Worm (Caenorhabditis elegans): ENCODE measurements around the gene pdhk-2.

pdhk-2 gene

DNA sequence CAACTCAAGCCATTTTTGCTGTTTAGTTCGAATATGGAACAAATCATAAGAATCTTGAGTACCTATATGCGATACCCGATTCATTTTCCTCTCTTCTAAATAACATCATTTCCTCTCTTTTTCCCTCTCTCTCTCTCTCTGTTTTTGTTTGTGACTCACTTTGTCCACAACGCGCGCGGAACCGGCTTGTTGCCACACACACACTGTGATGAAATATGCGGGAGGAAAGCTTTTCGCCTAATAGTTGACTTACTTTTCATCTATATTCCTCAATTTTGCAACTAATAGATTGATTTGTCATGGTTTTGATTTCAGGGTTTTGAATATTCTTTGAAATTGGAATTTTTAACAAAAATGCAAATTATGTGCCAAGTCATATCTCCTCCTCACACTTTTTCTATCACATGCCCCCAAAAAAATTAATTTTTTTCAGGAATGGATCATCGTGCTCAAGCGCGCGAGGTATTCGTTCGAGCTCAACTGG is 21.4 kb downstream of the pdhk-2 start, which contains the start of gene hipr-1:
hipr-1 (plus strand) TSS at position 434 of the 484 bp plus-strand sequence.
- no peak for TF ChIP-seq dao-5 (tag; optimal IDR thresholded peaks at IDR 0.05)

DNA sequence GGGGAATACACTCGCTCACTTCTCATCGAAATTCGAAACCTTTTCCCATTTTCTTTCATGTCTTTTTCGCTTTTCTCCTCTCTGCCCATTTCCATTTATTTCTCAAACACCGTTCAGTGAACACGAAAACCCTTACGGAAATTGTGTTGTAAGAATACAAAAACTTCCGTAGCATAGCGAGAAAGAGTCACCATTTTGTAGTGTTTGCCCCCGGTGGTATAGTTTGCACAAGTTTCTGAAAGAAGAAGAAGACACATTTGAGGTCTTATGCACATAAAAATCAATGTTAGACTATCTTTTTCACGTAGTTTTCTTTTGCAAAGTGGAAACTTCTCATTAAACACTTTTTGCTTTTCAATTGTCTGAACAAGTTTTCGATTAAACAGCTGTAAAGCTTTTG is 22.1 kb downstream of the pdhk-2 start:
- TF ChIP-seq W03F9.2 (tag; optimal IDR thresholded peaks at IDR 0.05) (no peak), dao-5 (tag; optimal IDR thresholded peaks at IDR 0.05) (no peak), him-1 (tag; optimal IDR thresholded peaks at IDR 0.05) (no peak)

DNA sequence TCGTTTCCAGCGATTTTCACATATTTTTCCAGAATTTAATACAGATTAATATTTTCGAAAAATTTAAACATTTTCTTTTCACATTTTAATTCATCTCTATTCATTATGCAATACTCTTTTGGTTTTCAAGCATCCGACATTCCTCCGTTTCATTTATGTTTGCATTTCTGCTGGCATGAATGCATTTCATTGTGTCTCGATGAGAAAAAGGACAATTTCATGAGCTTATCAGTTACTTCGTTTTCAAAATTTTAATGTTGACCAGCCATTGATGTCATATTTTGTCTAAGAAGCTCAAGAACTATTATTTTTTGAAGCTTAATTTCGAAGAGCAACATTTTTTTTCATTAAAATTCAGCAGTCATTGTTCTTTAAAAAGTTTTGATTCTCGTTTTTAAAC is 22.6 kb downstream of the pdhk-2 start:
- TF ChIP-seq him-1 (tag; optimal IDR thresholded peaks at IDR 0.05): no peak
- TF ChIP-seq W03F9.2 (tag; optimal IDR thresholded peaks at IDR 0.05): no peak
- no peak for TF ChIP-seq dao-5 (tag; optimal IDR thresholded peaks at IDR 0.05)

DNA sequence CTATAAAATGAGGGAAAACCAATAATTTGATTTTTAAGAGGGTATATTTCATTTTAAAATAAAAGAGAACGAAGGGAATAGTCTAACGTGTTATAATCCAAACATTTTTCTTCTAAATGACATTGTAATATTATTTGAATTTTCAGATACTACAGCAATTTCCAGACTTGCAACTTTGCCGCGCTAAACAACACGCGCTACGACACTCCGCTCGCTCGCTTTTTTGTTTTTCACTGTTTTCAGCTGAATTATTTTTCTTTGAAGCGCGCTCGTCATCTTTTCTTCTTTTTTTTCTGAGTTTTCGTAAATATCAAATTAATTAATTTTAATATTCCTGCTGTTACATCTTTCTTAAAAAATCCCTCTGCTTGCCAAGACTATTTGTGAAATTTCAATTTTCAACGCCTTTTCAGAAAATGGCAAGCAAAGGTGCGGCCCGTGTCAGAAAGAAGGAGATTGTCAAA is 23.9 kb downstream of the pdhk-2 start, which contains the start of gene mrpl-11:
mrpl-11 (plus strand) TSS at position 414 of the 464 bp plus-strand sequence.
- no peak for TF ChIP-seq dao-5 (tag; optimal IDR thresholded peaks at IDR 0.05)
- no peak for TF ChIP-seq W03F9.2 (tag; optimal IDR thresholded peaks at IDR 0.05)
- no peak for TF ChIP-seq him-1 (tag; optimal IDR thresholded peaks at IDR 0.05)

DNA sequence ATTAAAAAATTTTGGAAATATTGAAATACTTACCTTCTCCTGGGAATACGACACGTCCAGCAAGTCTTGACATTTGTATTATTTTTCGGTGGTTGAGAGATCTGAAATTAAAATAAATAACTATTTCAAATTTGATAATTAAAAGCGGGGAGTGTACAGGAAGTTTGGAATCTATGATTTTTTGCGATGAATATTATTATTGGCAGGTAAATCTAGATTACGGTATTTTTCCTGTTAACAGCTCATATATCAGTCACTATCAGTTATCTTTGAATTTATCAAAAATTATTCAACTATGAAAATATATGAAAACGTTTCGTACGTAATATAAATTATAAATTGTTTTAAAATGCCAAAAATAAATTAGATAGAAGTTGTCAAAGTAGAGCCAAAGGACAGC is 25.1 kb downstream of the pdhk-2 start, which contains the start of gene B0303.14:
B0303.14 (minus strand) TSS at position 101 of the 400 bp plus-strand sequence.
- TF ChIP-seq him-1 (tag; optimal IDR thresholded peaks at IDR 0.05) (no peak), W03F9.2 (tag; optimal IDR thresholded peaks at IDR 0.05) (no peak), dao-5 (tag; optimal IDR thresholded peaks at IDR 0.05) (no peak)

DNA sequence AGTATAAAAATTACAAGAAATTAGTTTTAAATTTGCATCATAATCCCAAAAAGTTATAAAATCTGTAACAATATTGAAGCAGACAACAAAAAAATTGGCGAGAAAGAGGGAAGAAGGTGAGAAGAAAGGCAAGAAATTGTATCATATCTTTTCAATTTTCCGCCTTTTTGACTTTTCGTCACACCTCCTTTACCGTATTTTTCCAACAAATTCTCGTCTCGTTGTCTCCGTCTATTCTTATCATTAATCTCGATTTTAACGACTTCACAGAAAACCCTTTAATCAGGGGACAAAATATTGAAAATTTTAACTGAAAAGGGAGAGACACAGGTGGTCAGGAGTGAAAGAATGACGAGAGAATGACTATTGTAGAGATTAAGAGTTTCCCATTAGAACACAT is 28.2 kb downstream of the pdhk-2 start:
- TF ChIP-seq him-1 (tag; optimal IDR thresholded peaks at IDR 0.05) (no peak), W03F9.2 (tag; optimal IDR thresholded peaks at IDR 0.05) (no peak), dao-5 (tag; optimal IDR thresholded peaks at IDR 0.05) (no peak)

DNA sequence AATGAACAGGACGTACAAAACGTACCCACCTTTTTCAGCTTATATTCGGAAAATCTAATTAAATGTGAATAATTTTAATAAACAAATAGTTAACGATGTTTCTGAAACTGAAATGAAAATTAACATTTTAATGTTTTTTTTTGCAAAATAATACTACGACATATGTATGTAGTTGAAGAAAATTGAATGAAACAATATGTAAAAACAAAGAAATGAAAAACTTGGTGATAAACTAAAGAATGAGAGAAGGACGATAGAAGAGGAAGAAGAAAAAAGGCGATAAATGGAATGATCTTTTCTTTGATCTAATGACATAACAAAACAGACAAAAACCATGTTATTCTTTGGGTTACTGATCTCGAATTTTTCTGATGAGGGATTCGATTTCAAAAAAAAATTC is 30.9 kb downstream of the pdhk-2 start, which contains the start of gene B0303.11:
B0303.11 (minus strand) TSS at position 101 of the 400 bp plus-strand sequence.
- TF ChIP-seq him-1 (tag; optimal IDR thresholded peaks at IDR 0.05): no peak
- no peak for TF ChIP-seq W03F9.2 (tag; optimal IDR thresholded peaks at IDR 0.05)
- TF ChIP-seq dao-5 (tag; optimal IDR thresholded peaks at IDR 0.05): no peak

DNA sequence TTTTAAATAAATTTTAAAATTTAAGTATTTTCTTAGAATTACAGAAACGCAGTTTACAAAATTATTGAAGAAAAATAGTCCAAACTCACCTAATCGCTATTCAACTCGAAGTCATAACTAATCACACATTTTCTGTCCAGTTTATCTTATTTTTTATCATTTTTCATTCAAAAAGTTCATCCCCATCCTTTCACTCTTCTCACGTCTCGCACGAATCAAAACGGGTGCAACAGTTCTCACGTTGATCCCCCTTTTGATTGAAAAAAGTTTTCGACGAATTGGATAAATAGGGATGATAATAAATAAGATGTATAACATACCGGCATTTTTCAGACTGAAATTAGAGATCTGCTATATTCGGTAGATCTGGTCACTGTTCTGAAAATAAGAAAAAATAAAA is 31.5 kb downstream of the pdhk-2 start:
- no peak for TF ChIP-seq dao-5 (tag; optimal IDR thresholded peaks at IDR 0.05)
- no peak for TF ChIP-seq him-1 (tag; optimal IDR thresholded peaks at IDR 0.05)
- TF ChIP-seq W03F9.2 (tag; optimal IDR thresholded peaks at IDR 0.05): no peak

DNA sequence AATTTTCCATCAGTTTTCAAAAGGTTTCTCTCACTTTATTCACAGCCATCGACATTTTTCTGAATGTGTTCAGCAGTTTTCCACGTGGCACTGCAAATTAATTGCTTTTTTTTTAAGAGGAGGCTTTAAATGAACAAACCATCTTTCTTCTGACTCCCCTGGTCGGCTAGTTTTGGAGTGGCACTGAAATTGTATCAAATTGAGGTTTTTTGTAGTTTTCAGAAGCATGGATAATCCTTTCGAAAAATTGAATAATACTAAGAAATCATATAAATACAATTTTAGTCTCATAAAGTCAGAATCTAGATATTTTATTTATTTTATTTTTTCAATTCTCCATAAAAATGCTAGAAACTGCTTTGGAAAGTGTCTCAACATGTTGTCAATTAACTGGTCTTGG is 36.4 kb downstream of the pdhk-2 start, which contains the start of gene B0303.16:
B0303.16 (plus strand) TSS at position 301 of the 400 bp plus-strand sequence.
- TF ChIP-seq W03F9.2 (tag; optimal IDR thresholded peaks at IDR 0.05): no peak

DNA sequence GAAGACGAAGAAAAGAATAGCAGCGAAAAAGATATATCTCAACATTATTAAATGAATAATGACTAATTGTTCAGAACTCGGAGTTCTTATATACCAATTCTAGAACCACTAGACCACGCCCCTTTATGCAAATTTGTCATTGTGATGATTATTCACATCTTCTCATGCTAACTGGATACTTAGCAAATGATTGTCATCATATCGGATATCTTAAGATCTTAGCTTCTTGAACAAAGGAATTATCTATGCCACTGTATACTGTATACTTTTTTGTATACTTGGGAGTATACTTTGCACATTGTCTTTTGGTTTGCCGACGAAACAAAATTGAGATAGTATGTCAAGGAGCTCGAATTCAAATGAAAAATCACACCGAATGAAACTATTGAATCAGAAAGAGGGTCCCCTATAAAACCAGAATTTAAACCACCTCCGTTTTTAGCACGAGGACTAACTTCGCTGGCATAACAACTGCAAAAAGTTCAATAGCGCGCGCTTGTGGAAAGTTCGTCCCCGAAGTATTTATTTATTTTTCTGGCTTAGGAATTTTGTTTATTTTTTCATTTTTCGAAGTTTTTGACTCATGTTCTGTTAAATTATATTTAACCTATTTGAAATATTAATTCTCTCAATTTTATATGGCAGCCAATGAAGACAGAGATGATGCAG is 40.8 kb downstream of the pdhk-2 start, which contains the start of the genes sdz-1 and vps-33.1:
sdz-1 (minus strand) TSS at position 51 of the 669 bp plus-strand sequence.
vps-33.1 (plus strand) TSS at position 639 of the 669 bp plus-strand sequence.
- no peak for TF ChIP-seq him-1 (tag; optimal IDR thresholded peaks at IDR 0.05)
- TF ChIP-seq W03F9.2 (tag; optimal IDR thresholded peaks at IDR 0.05): no peak
- TF ChIP-seq dao-5 (tag; optimal IDR thresholded peaks at IDR 0.05): no peak

DNA sequence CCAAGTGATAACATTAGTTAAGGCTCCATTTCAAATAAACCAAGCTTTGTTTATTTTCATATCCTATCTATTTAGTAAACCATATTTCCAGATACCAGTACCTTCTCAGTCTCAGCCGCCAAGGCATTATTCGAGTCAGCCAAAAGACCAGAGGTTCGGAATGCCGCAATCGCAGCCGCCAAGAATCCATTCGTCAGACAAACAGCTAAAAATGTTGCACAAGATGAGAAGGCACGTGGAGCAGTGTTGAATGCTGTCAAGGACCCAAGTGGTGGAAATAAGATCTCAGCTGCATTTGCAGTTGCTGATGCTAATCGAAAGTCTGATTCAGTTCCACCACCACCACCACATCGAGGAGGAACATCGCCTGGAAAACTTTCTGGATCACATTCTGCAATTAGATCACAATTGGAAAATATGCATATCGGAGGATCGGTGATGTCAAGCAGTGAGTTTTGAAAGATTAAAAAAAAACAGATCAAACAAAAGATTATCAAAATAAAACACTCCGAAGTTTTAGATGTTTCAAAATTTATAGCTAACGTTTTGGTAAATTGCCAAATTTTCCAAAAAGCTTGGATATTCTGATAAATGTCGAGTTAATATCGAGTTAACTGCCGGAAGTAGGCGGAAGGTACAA is 43.8 kb downstream of the pdhk-2 start:
- TF ChIP-seq him-1 (tag; optimal IDR thresholded peaks at IDR 0.05) (no peak), W03F9.2 (tag; optimal IDR thresholded peaks at IDR 0.05) (no peak), dao-5 (tag; optimal IDR thresholded peaks at IDR 0.05) (no peak)

DNA sequence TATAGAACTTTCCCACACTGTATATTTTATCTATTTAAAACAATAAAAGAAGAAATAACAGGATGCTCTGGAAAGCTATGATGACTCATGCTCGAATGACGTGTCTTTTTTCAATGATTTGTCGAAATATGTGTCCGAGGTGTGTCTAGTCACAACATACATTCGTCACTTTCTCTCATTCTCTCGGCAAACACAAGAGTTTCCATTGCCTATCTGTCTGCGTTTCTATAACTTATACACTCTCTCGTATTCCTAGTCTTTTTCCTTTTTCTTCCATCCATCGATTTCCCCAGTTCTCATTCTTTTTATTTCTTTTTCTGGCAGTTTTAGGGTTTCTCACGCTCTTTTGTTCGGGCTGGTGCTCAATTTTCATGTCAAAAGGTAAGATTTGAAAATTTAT is 44.5 kb downstream of the pdhk-2 start:
- TF ChIP-seq dao-5 (tag; optimal IDR thresholded peaks at IDR 0.05) (no peak), W03F9.2 (tag; optimal IDR thresholded peaks at IDR 0.05) (no peak), him-1 (tag; optimal IDR thresholded peaks at IDR 0.05) (no peak)

DNA sequence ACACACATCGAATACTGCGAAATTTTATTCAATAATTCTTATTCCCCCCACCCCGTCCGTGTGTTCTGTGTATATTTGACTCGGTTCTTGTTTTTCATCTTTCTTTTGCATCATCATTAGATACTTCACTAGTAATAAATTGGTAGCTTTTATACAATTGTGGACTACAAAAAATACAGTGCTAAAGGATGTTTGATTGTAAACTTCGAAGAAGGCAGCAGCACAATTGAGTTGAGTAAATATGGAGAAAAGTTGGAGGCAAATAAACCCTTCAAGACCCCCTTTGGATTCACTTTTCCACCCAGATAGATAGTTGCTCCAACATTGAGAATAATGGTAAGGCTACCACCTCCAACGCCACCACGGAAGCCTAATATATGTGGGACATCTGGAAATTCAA is 47.9 kb downstream of the pdhk-2 start, which contains the start of gene B0303.7:
B0303.7 (plus strand) TSS at position 301 of the 400 bp plus-strand sequence.
- TF ChIP-seq him-1 (tag; optimal IDR thresholded peaks at IDR 0.05): no peak
- no peak for TF ChIP-seq W03F9.2 (tag; optimal IDR thresholded peaks at IDR 0.05)
- TF ChIP-seq dao-5 (tag; optimal IDR thresholded peaks at IDR 0.05): no peak

DNA sequence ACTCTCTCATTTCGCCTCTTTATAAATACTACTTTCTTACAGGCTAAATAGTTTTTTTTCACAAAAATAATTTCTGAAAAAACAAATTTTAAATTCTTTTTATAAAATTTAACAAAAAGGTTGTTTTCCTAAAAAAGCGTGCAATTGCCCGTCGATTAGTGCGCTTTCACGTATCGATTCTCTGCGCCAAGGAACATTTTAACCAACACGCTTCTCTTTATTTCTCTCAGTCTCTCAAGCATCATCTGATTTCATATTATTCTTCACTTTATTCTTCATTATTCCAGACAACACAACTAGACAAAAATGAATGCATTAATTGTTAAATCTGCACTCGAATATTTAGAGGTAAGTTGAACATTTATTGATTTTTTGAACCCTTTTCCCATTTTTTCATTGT is 51.6 kb downstream of the pdhk-2 start, which contains the start of gene B0303.4:
B0303.4 (plus strand) TSS at position 196 of the 400 bp plus-strand sequence.
- no peak for TF ChIP-seq dao-5 (tag; optimal IDR thresholded peaks at IDR 0.05)
- TF ChIP-seq W03F9.2 (tag; optimal IDR thresholded peaks at IDR 0.05): peak; percentile 22
